Worm (Caenorhabditis elegans) whole organism, young adult: ENCODE results near the gene C17H11.2.
A peak's percentile ranks its signal among the peaks of the same experiment; 100 is the strongest.

Experiments used
- F10E7.11 ChIP-seq: sonication (generic microtip); optimal IDR thresholded peaks from 2 replicates; lab custom pipeline; 2017; ENCODE audit warnings: mild to moderate bottlenecking, missing genetic modification characterization, moderate library complexity, missing compliant biosample characterization
- F23B12.7 ChIP-seq: sonication (generic microtip); optimal IDR thresholded peaks from 2 replicates; lab custom pipeline; 2017; ENCODE audit warnings: missing genetic modification characterization, mild to moderate bottlenecking, missing compliant biosample characterization, antibody characterized with exemption, moderate library complexity; ENCODE audit not compliant: insufficient read depth
- F33H1.4 ChIP-seq: fragments of 200-800 bp; sonication (Bioruptor generic); IDR thresholded peaks from 2 replicates; pipeline ENCODE4 v1.3.6; 2022; ENCODE audit warnings: missing genetic modification reagents, missing genetic modification characterization, missing compliant biosample characterization
- F37B4.10 ChIP-seq: fragments of 200-800 bp; sonication (Bioruptor generic); IDR thresholded peaks from 2 replicates; pipeline ENCODE4 v1.3.6; 2022; ENCODE audit warnings: missing genetic modification characterization, missing compliant biosample characterization
- F39B2.1 ChIP-seq: fragments of 200-800 bp; sonication (Bioruptor generic); IDR thresholded peaks from 2 replicates; pipeline ENCODE4 v1.3.6; 2022; ENCODE audit warnings: missing genetic modification reagents, missing genetic modification characterization, missing compliant biosample characterization
- F49E8.2 ChIP-seq: sonication (generic microtip); optimal IDR thresholded peaks from 3 replicates; lab custom pipeline; 2017; ENCODE audit warnings: missing genetic modification characterization, mild to moderate bottlenecking, missing compliant biosample characterization, antibody characterized with exemption, moderate library complexity; ENCODE audit not compliant: insufficient read depth
- F57A8.1 ChIP-seq: fragments of 200-800 bp; sonication (Bioruptor generic); optimal IDR thresholded peaks from 2 replicates; lab custom pipeline; 2018; ENCODE audit warnings: mild to moderate bottlenecking, missing genetic modification characterization, moderate library complexity, missing compliant biosample characterization
- F57C9.4 ChIP-seq: sonication (generic microtip); optimal IDR thresholded peaks from 2 replicates; lab custom pipeline; 2017; ENCODE audit warnings: mild to moderate bottlenecking, missing genetic modification characterization, missing compliant biosample characterization
- K11D2.4 ChIP-seq: fragments of 200-800 bp; sonication (Bioruptor generic); IDR thresholded peaks from 2 replicates; pipeline ENCODE4 v1.3.6; 2022; ENCODE audit warnings: missing genetic modification reagents, missing genetic modification characterization, missing compliant biosample characterization
- K12H6.12 ChIP-seq: fragments of 200-800 bp; sonication (Bioruptor generic); optimal IDR thresholded peaks from 2 replicates; lab custom pipeline; 2018; ENCODE audit warnings: mild to moderate bottlenecking, missing genetic modification characterization, missing compliant biosample characterization
- Y53G8AR.9 ChIP-seq: fragments of 200-800 bp; sonication (Bioruptor generic); conservative IDR thresholded peaks from 2 replicates; pipeline ENCODE4 v1.3.6; 2022; ENCODE audit warnings: missing genetic modification reagents, missing genetic modification characterization, missing compliant biosample characterization
- ama-1 ChIP-seq, 3 experiments: fragments of 150-350 bp in 1 of 3; sonication (generic microtip) in 2 of 3; optimal IDR thresholded peaks; 2 replicates each; lab custom pipeline; 2014 to 2018; ENCODE audit warnings: missing biosample characterization in 2 of 3, missing genetic modification characterization in 2 of 3, missing genetic modification reagents in 2 of 3
- aptf-3 ChIP-seq: fragments of 200-800 bp; sonication (Bioruptor generic); IDR thresholded peaks from 2 replicates; pipeline ENCODE4 v1.3.6; 2022; ENCODE audit warnings: missing genetic modification characterization, missing compliant biosample characterization
- bed-2 ChIP-seq: fragments of 200-800 bp; sonication (Bioruptor generic); IDR thresholded peaks from 2 replicates; pipeline ENCODE4 v1.3.6; 2022; ENCODE audit warnings: missing genetic modification reagents, missing genetic modification characterization, missing compliant biosample characterization
- ceh-100 ChIP-seq: fragments of 200-800 bp; sonication (Bioruptor generic); IDR thresholded peaks from 2 replicates; pipeline ENCODE4 v1.3.6; 2022; ENCODE audit warnings: missing genetic modification reagents, missing genetic modification characterization, missing compliant biosample characterization
- ceh-27 ChIP-seq: fragments of 200-800 bp; sonication (Bioruptor generic); optimal IDR thresholded peaks from 2 replicates; lab custom pipeline; 2018; ENCODE audit warnings: mild to moderate bottlenecking, missing genetic modification characterization, moderate library complexity, missing compliant biosample characterization
- ceh-91 ChIP-seq: fragments of 200-800 bp; sonication (Bioruptor generic); IDR thresholded peaks from 2 replicates; pipeline ENCODE4 v1.3.6; 2022; ENCODE audit warnings: missing genetic modification reagents, missing genetic modification characterization, missing compliant biosample characterization
- efl-1 ChIP-seq: fragments of 150-350 bp; optimal IDR thresholded peaks from 2 replicates; lab custom pipeline; 2014; ENCODE audit warnings: missing biosample characterization, missing genetic modification reagents, missing genetic modification characterization
- ets-4 ChIP-seq: fragments of 200-800 bp; sonication (Bioruptor generic); optimal IDR thresholded peaks from 2 replicates; lab custom pipeline; 2018; ENCODE audit warnings: mild to moderate bottlenecking, missing genetic modification characterization, missing compliant biosample characterization
- gei-17 ChIP-seq: fragments of 200-800 bp; sonication (Bioruptor generic); optimal IDR thresholded peaks from 2 replicates; lab custom pipeline; 2018; ENCODE audit warnings: mild to moderate bottlenecking, missing genetic modification characterization, missing compliant biosample characterization
- hmg-1.2 ChIP-seq: fragments of 200-800 bp; sonication (Bioruptor generic); IDR thresholded peaks from 2 replicates; pipeline ENCODE4 v1.3.6; 2022; ENCODE audit warnings: missing genetic modification reagents, missing genetic modification characterization, missing compliant biosample characterization
- hmg-20 ChIP-seq: fragments of 200-800 bp; sonication (Bioruptor generic); IDR thresholded peaks from 2 replicates; pipeline ENCODE4 v1.3.6; 2022; ENCODE audit warnings: missing genetic modification reagents, missing genetic modification characterization, missing compliant biosample characterization
- hsf-1 ChIP-seq: fragments of 200-800 bp; sonication (Bioruptor generic); IDR thresholded peaks from 2 replicates; pipeline ENCODE4 v1.3.6; 2022; ENCODE audit warnings: missing genetic modification reagents, missing genetic modification characterization, missing compliant biosample characterization
- lag-1 ChIP-seq: fragments of 200-800 bp; sonication (Bioruptor generic); IDR thresholded peaks from 2 replicates; pipeline ENCODE4 v1.3.6; 2022; ENCODE audit warnings: missing genetic modification reagents, missing genetic modification characterization, missing compliant biosample characterization
- let-526 ChIP-seq: fragments of 200-800 bp; sonication (Bioruptor generic); IDR thresholded peaks from 2 replicates; pipeline ENCODE4 v1.3.6; 2022; ENCODE audit warnings: missing genetic modification reagents, missing genetic modification characterization, missing compliant biosample characterization
- lin-40 ChIP-seq: sonication (generic microtip); optimal IDR thresholded peaks from 2 replicates; lab custom pipeline; 2016; ENCODE audit warnings: missing genetic modification characterization, mild to moderate bottlenecking, missing compliant biosample characterization, missing genotype, missing genetic modification reagents
- lsy-27 ChIP-seq: sonication (generic microtip); optimal IDR thresholded peaks from 2 replicates; lab custom pipeline; 2017; ENCODE audit warnings: missing genetic modification characterization, mild to moderate bottlenecking, missing compliant biosample characterization, antibody characterized with exemption, missing genotype, borderline replicate concordance; ENCODE audit not compliant: insufficient read depth
- madf-10 ChIP-seq: sonication (generic microtip); optimal IDR thresholded peaks from 2 replicates; lab custom pipeline; 2016; ENCODE audit warnings: mild to moderate bottlenecking, missing genetic modification characterization, missing compliant biosample characterization
- madf-8 ChIP-seq: fragments of 200-800 bp; sonication (Bioruptor generic); conservative IDR thresholded peaks from 2 replicates; pipeline ENCODE4 v1.3.6; 2022; ENCODE audit warnings: missing genetic modification reagents, missing genetic modification characterization, missing compliant biosample characterization
- mel-28 ChIP-seq: sonication (generic microtip); optimal IDR thresholded peaks from 2 replicates; lab custom pipeline; 2016; ENCODE audit warnings: borderline replicate concordance, mild to moderate bottlenecking, missing genetic modification characterization, missing compliant biosample characterization
- mes-4 ChIP-seq: sonication (generic microtip); optimal IDR thresholded peaks from 2 replicates; lab custom pipeline; 2016; ENCODE audit warnings: missing genotype, missing genetic modification characterization, missing compliant biosample characterization
- mxl-1 ChIP-seq: sonication (generic microtip); optimal IDR thresholded peaks from 2 replicates; lab custom pipeline; 2016; ENCODE audit warnings: missing genetic modification characterization, missing compliant biosample characterization
- nfya-1 ChIP-seq: sonication (generic microtip); optimal IDR thresholded peaks from 2 replicates; lab custom pipeline; 2017; ENCODE audit warnings: antibody characterized with exemption, missing compliant biosample characterization, missing genetic modification characterization, borderline replicate concordance; ENCODE audit not compliant: insufficient read depth
- nfya-2 ChIP-seq: fragments of 200-800 bp; sonication (Bioruptor generic); IDR thresholded peaks from 2 replicates; pipeline ENCODE4 v1.3.6; 2022; ENCODE audit warnings: missing genetic modification reagents, missing genetic modification characterization, missing compliant biosample characterization
- nhr-27 ChIP-seq: fragments of 200-800 bp; sonication (Bioruptor generic); optimal IDR thresholded peaks from 2 replicates; lab custom pipeline; 2018; ENCODE audit warnings: mild to moderate bottlenecking, missing genetic modification characterization, moderate library complexity, missing compliant biosample characterization
- nhr-80 ChIP-seq: sonication (generic microtip); optimal IDR thresholded peaks from 2 replicates; lab custom pipeline; 2016; ENCODE audit warnings: missing genetic modification characterization, missing compliant biosample characterization
- nhr-90 ChIP-seq: sonication (generic microtip); optimal IDR thresholded peaks from 2 replicates; lab custom pipeline; 2016; ENCODE audit warnings: missing genotype, mild to moderate bottlenecking, missing genetic modification characterization, missing compliant biosample characterization
- sea-2 ChIP-seq: fragments of 200-800 bp; sonication (Bioruptor generic); IDR thresholded peaks from 2 replicates; pipeline ENCODE4 v1.3.6; 2022; ENCODE audit warnings: missing genetic modification characterization, missing compliant biosample characterization
- snpc-3.4 ChIP-seq: sonication (generic microtip); optimal IDR thresholded peaks from 2 replicates; lab custom pipeline; 2017; ENCODE audit warnings: missing genetic modification characterization, mild to moderate bottlenecking, missing compliant biosample characterization, antibody characterized with exemption, moderate library complexity, missing genotype, missing genetic modification reagents
- somi-1 ChIP-seq: fragments of 200-800 bp; sonication (Bioruptor generic); optimal IDR thresholded peaks from 2 replicates; lab custom pipeline; 2018; ENCODE audit warnings: mild to moderate bottlenecking, missing genetic modification characterization, missing compliant biosample characterization
- tbp1 ChIP-seq: fragments of 200-800 bp; sonication (Bioruptor generic); optimal IDR thresholded peaks from 2 replicates; lab custom pipeline; 2018; ENCODE audit warnings: mild to moderate bottlenecking, missing genetic modification characterization, missing compliant biosample characterization
- tbx-9 ChIP-seq: sonication (generic microtip); optimal IDR thresholded peaks from 2 replicates; lab custom pipeline; 2016; ENCODE audit warnings: borderline replicate concordance, missing genetic modification characterization, inconsistent platforms, missing compliant biosample characterization
- tlf-1 ChIP-seq: fragments of 200-800 bp; sonication (Bioruptor generic); optimal IDR thresholded peaks from 2 replicates; lab custom pipeline; 2018; ENCODE audit warnings: mild to moderate bottlenecking, missing genetic modification characterization, missing compliant biosample characterization
- xnd-1 ChIP-seq: sonication (generic microtip); optimal IDR thresholded peaks from 2 replicates; lab custom pipeline; 2016; ENCODE audit warnings: missing genotype, missing genetic modification reagents, missing genetic modification characterization, missing compliant biosample characterization
- ztf-22 ChIP-seq: fragments of 200-800 bp; sonication (Bioruptor generic); optimal IDR thresholded peaks from 2 replicates; lab custom pipeline; 2018; ENCODE audit warnings: mild to moderate bottlenecking, missing genetic modification characterization, moderate library complexity, missing compliant biosample characterization

C17H11.2 gene

DNA sequence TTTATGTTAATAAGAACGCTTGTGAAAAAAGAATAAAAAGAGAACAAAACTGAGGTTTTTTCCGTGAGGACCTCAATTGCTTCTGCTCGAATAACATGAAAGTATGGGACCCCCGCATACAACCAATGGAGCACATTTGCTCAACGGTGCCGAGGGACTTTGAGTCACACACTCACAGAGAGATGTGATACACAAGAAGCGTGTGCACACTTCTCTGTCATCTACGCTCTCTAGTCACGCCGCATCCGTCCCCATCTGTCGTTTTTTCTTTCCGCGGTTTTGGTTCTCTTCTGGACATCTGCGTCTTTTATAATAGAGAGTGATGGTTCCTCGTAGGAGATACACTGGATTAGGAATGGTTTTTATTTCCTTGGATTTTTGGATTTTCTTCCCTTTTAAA is 36.2 kb downstream of the C17H11.2 start:
- TF ChIP-seq F37B4.10 (GFP tag; lab: Robert Waterston, UW) (no peak), sea-2 (GFP tag; lab: Robert Waterston, UW) (no peak), snpc-3.4 (no peak), tlf-1 (GFP tag; lab: Kevin White, UChicago) (no peak), K12H6.12 (tag; lab: Kevin White, UChicago) (peak; percentile 12), hmg-20 (no peak), ceh-27 (GFP tag; lab: Kevin White, UChicago) (peak; percentile 22), hmg-1.2 (GFP tag; lab: Robert Waterston, UW) (peak; percentile 21; the same call in 1 of the 2 replicates), K11D2.4 (GFP tag; lab: Robert Waterston, UW) (peak; percentile 41; the same call in 1 of the 2 replicates), Y53G8AR.9 (no peak), mxl-1 (no peak), somi-1 (GFP tag; lab: Kevin White, UChicago) (no peak)

DNA sequence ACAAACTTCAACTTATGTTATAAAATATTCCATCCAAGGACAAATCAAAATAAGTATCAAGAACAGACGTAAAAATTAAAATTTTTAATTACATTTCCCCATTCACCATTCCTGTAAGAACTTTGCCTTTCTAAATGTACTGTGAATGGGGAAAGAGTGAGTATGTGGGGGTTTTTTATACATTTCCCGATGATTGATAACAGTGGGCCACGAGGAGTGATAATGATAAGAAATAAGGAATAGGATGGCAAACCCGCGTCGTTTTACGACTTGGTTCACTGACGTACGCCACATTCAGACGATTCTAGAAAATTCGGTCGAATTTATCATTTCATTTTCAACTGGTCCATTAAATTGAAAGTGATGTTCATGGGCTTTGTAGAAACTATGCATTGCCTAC is 41.3 kb downstream of the C17H11.2 start, which contains the start of gene cdd-1:
Gene cdd-1 (minus strand): TSS at position 151 of the 400 bp plus-strand sequence.
- TF ChIP-seq nhr-80 (tag; lab: Kevin White, UChicago) = peak; percentile 73
- no peak for TF ChIP-seq ztf-22 (GFP tag; lab: Kevin White, UChicago)
- no peak for TF ChIP-seq ceh-100 (GFP tag; lab: Robert Waterston, UW)
- TF ChIP-seq nfya-2 = no peak
- no peak for TF ChIP-seq ama-1 (optimal IDR thresholded peaks at IDR 0.05; lab: Kevin White, UChicago)
- no peak for TF ChIP-seq ama-1 (GFP tag; optimal IDR thresholded peaks at IDR 0.05; lab: Kevin White, UChicago)
- TF ChIP-seq lag-1 (GFP tag; lab: Robert Waterston, UW) = no peak
- peak; percentile 50 for TF ChIP-seq lin-40 (tag; lab: Kevin White, UChicago)
- TF ChIP-seq nfya-1 (tag; lab: Kevin White, UChicago) = no peak
- TF ChIP-seq efl-1 (GFP tag; lab: Kevin White, UChicago) = no peak
- no peak for TF ChIP-seq madf-8
- no peak for TF ChIP-seq xnd-1 (tag; lab: Kevin White, UChicago)
- no peak for TF ChIP-seq gei-17 (GFP tag; lab: Kevin White, UChicago)
- no peak for TF ChIP-seq F10E7.11 (tag; lab: Kevin White, UChicago)
- no peak for TF ChIP-seq Y53G8AR.9
- no peak for TF ChIP-seq F23B12.7 (tag; lab: Kevin White, UChicago)
- peak; percentile 71; the same call in 1 of the 2 replicates for TF ChIP-seq hsf-1 (GFP tag; lab: Robert Waterston, UW)
- no peak for TF ChIP-seq let-526 (GFP tag; lab: Robert Waterston, UW)
- peak; percentile 26 for TF ChIP-seq tbp1 (GFP tag; lab: Kevin White, UChicago)
- peak; percentile 0 for TF ChIP-seq madf-10
- TF ChIP-seq nhr-90 (tag; lab: Kevin White, UChicago) = no peak
- TF ChIP-seq snpc-3.4 = no peak
- no peak for TF ChIP-seq F49E8.2 (tag; lab: Kevin White, UChicago)
- no peak for TF ChIP-seq ceh-91
- no peak for TF ChIP-seq somi-1 (GFP tag; lab: Kevin White, UChicago)
- no peak for TF ChIP-seq F57A8.1 (GFP tag; lab: Kevin White, UChicago)

DNA sequence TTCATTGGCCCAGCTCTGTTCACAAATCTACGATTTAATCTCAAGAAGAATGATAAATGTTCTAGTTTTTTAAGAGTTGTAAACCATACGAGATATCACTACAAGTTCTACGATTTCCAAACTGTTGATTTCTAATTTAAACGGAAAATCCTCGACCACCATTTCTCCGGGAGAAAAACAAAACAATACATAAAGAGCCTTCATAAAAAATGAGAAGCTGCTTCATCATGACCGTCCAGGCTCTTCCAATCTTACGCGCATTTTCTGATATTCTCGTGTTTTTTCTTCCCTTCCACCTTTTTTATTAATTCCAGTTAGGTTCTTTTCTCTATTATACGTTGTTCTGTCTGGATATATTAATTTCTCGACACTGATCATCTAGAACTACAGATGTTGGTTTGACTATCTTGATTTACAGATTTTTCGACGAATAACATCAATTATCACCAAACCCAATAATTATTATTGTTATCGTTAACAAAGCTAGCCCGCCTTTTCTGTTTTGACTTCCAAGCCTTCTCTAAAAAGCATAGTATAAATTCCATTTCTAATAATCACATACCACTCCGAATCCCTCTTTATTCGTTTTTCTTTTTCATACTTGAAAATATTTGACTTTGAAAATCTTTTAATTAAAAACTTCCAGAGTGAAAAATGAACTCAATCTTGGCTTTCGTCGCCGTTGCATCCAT is 44.8 kb downstream of the C17H11.2 start, which contains the start of gene C47D2.1:
Gene C47D2.1 (plus strand): TSS at position 642 of the 692 bp plus-strand sequence.
- no peak for TF ChIP-seq mes-4 (tag; lab: Kevin White, UChicago)
- no peak for TF ChIP-seq tbx-9 (tag; lab: Kevin White, UChicago)
- no peak for TF ChIP-seq F33H1.4 (GFP tag; lab: Robert Waterston, UW)
- TF ChIP-seq mel-28 (tag; lab: Kevin White, UChicago) = no peak
- TF ChIP-seq F57A8.1 (GFP tag; lab: Kevin White, UChicago) = no peak
- TF ChIP-seq xnd-1 (tag; lab: Kevin White, UChicago) = no peak
- no peak for TF ChIP-seq hsf-1 (GFP tag; lab: Robert Waterston, UW)
- no peak for TF ChIP-seq lsy-27 (tag; lab: Kevin White, UChicago)
- TF ChIP-seq F37B4.10 (GFP tag; lab: Robert Waterston, UW) = no peak
- no peak for TF ChIP-seq F39B2.1
- TF ChIP-seq bed-2 (GFP tag; lab: Robert Waterston, UW) = no peak
- TF ChIP-seq ets-4 (GFP tag; lab: Kevin White, UChicago) = no peak
- no peak for TF ChIP-seq F57C9.4 (tag; lab: Kevin White, UChicago)
- no peak for TF ChIP-seq nhr-27 (tag; lab: Kevin White, UChicago)
- no peak for TF ChIP-seq aptf-3 (GFP tag; lab: Robert Waterston, UW)
